Fruit fly (Drosophila melanogaster) S2 (cell line): ENCODE measurements around the gene GV1.

Experiments used
- CG8478 ChIP-seq: fragments of >200 bp; optimal IDR thresholded peaks from 2 replicates; lab custom pipeline; 2018
- CTCF ChIP-seq, 2 experiments: fragments of >200 bp; optimal IDR thresholded peaks; 2 replicates each; lab custom pipeline; 2018

DNA sequence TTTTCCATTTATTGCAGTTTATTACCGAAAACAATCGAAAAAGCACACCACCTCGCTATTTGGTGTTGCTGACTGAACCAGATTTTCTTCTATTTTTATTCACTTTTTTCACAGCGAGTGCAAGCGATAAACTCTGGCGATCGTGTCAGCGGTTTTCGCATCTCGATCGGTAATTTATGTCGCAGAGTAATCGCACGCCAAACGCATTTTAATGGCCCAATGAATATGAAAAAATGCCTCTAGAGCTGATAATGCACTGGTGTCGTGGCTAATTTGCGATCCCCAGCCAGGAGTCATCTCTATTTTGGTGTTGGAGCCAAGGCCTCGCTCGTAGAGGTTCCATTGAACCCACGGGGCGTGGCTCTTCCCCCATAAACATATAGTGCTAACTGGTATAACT, 42.9 kb downstream of the GV1 start:
- TF ChIP-seq CTCF (optimal IDR thresholded peaks at IDR 0.05; lab: Kevin White, UChicago): no peak
- TF ChIP-seq CG8478: no peak
